Fruit fly (Drosophila melanogaster) whole organism, prepupa: ENCODE data around the gene Naam.

Experiments
- Blimp-1 ChIP-seq: fragments of 200-800 bp; sonication (Bioruptor generic); optimal IDR thresholded peaks from 3 replicates; lab custom pipeline; 2017; ENCODE audit warnings: missing biosample characterization, missing genetic modification characterization, mild to moderate bottlenecking, moderate library complexity, missing genetic modification reagents
- CG10631 ChIP-seq: fragments of 200-800 bp; sonication (Bioruptor generic); optimal IDR thresholded peaks from 2 replicates; lab custom pipeline; 2016; ENCODE audit warnings: missing biosample characterization, missing genetic modification characterization
- CG10669 ChIP-seq: fragments of 200-800 bp; sonication (Bioruptor generic); optimal IDR thresholded peaks from 3 replicates; lab custom pipeline; 2018; ENCODE audit warnings: missing biosample characterization, mild to moderate bottlenecking, missing genetic modification characterization, moderate library complexity
- CG11294 ChIP-seq: fragments of 200-800 bp; sonication (Bioruptor generic); IDR thresholded peaks from 2 replicates; pipeline ENCODE4 v1.3.6; 2022; ENCODE audit warnings: missing biosample characterization, missing genetic modification characterization
- CG11762 ChIP-seq: fragments of 200-800 bp; sonication (Bioruptor generic); optimal IDR thresholded peaks from 3 replicates; lab custom pipeline; 2016; ENCODE audit warnings: missing biosample characterization, missing genetic modification characterization; ENCODE audit not compliant: insufficient read depth
- CG11902 ChIP-seq: fragments of 200-800 bp; sonication (Bioruptor generic); optimal IDR thresholded peaks from 3 replicates; lab custom pipeline; 2016; ENCODE audit warnings: missing biosample characterization, missing genetic modification characterization
- CG15336 ChIP-seq: fragments of 200-800 bp; sonication (Bioruptor generic); IDR thresholded peaks from 2 replicates; pipeline ENCODE4 v1.3.6; 2022; ENCODE audit warnings: missing biosample characterization, missing genetic modification characterization
- CG1621 ChIP-seq: fragments of 200-800 bp; sonication (Bioruptor generic); optimal IDR thresholded peaks from 3 replicates; lab custom pipeline; 2018; ENCODE audit warnings: missing biosample characterization, mild to moderate bottlenecking, missing genetic modification characterization
- CG16779 ChIP-seq: fragments of 200-800 bp; sonication (Bioruptor generic); optimal IDR thresholded peaks from 3 replicates; lab custom pipeline; 2017; ENCODE audit warnings: missing biosample characterization, mild to moderate bottlenecking, missing genetic modification characterization
- CG3032 ChIP-seq: fragments of 200-800 bp; optimal IDR thresholded peaks from 2 replicates; lab custom pipeline; 2019; ENCODE audit warnings: missing biosample characterization, mild to moderate bottlenecking, missing genetic modification characterization, moderate library complexity
- CG31627 ChIP-seq: fragments of 200-800 bp; sonication (Bioruptor generic); optimal IDR thresholded peaks from 3 replicates; lab custom pipeline; 2016; ENCODE audit warnings: missing biosample characterization, missing genetic modification characterization
- CG32006 ChIP-seq: fragments of 200-800 bp; sonication (Bioruptor generic); optimal IDR thresholded peaks from 3 replicates; lab custom pipeline; 2017; ENCODE audit warnings: missing biosample characterization, mild to moderate bottlenecking, missing genetic modification characterization
- CG34406 ChIP-seq: fragments of 200-800 bp; sonication (Bioruptor generic); optimal IDR thresholded peaks from 3 replicates; lab custom pipeline; 2016; ENCODE audit warnings: missing biosample characterization, missing genetic modification characterization
- CG3919 ChIP-seq: fragments of 200-800 bp; sonication (Bioruptor generic); optimal IDR thresholded peaks from 3 replicates; lab custom pipeline; 2016; ENCODE audit warnings: missing biosample characterization, missing genetic modification characterization
- CG6276 ChIP-seq: fragments of 200-800 bp; sonication (Bioruptor generic); optimal IDR thresholded peaks from 2 replicates; lab custom pipeline; 2017; ENCODE audit warnings: missing biosample characterization, mild to moderate bottlenecking, missing genetic modification characterization
- CG6792 ChIP-seq: fragments of 200-800 bp; sonication (Bioruptor generic); optimal IDR thresholded peaks from 3 replicates; lab custom pipeline; 2016; ENCODE audit warnings: missing biosample characterization, missing genetic modification characterization
- CG6808 ChIP-seq: fragments of 200-800 bp; sonication (Bioruptor generic); optimal IDR thresholded peaks from 3 replicates; lab custom pipeline; 2017; ENCODE audit warnings: missing biosample characterization, missing genetic modification characterization, mild to moderate bottlenecking, moderate library complexity, missing genetic modification reagents
- CG6854 ChIP-seq: fragments of 200-800 bp; sonication (Bioruptor generic); optimal IDR thresholded peaks from 2 replicates; lab custom pipeline; 2017; ENCODE audit warnings: missing biosample characterization, mild to moderate bottlenecking, missing genetic modification characterization
- CG7368 ChIP-seq: fragments of 200-800 bp; sonication (Bioruptor generic); optimal IDR thresholded peaks from 3 replicates; lab custom pipeline; 2016; ENCODE audit warnings: missing biosample characterization, missing genetic modification characterization
- CG8319 ChIP-seq: fragments of 200-800 bp; sonication (Bioruptor generic); optimal IDR thresholded peaks from 3 replicates; lab custom pipeline; 2016; ENCODE audit warnings: missing biosample characterization, missing genetic modification characterization
- CG9139 ChIP-seq: fragments of 200-800 bp; sonication (Bioruptor generic); optimal IDR thresholded peaks from 3 replicates; lab custom pipeline; 2017; ENCODE audit warnings: missing biosample characterization, mild to moderate bottlenecking, missing genetic modification characterization
- Eip75B ChIP-seq: fragments of 200-800 bp; sonication (Bioruptor generic); optimal IDR thresholded peaks from 3 replicates; lab custom pipeline; 2016; ENCODE audit warnings: missing biosample characterization, missing genetic modification characterization
- Eip93F ChIP-seq: fragments of 200-800 bp; sonication (Bioruptor generic); optimal IDR thresholded peaks from 2 replicates; lab custom pipeline; 2016; ENCODE audit warnings: missing biosample characterization, mild to moderate bottlenecking, missing genetic modification characterization
- Ets21C ChIP-seq: fragments of 200-800 bp; sonication (Bioruptor generic); optimal IDR thresholded peaks from 3 replicates; lab custom pipeline; 2016; ENCODE audit warnings: missing biosample characterization, missing genetic modification characterization
- Ets96B ChIP-seq: fragments of 200-800 bp; optimal IDR thresholded peaks from 2 replicates; lab custom pipeline; 2019; ENCODE audit warnings: missing biosample characterization, mild to moderate bottlenecking, missing genetic modification characterization, moderate library complexity
- Gug ChIP-seq: fragments of 200-800 bp; sonication (Bioruptor generic); IDR thresholded peaks from 2 replicates; pipeline ENCODE4 v1.3.6; 2022; ENCODE audit warnings: missing biosample characterization, missing genetic modification characterization
- Hr39 ChIP-seq: fragments of 200-800 bp; sonication (Bioruptor generic); optimal IDR thresholded peaks from 2 replicates; lab custom pipeline; 2016; ENCODE audit warnings: missing biosample characterization, missing genetic modification characterization
- Hr4 ChIP-seq: fragments of 200-800 bp; sonication (Bioruptor generic); optimal IDR thresholded peaks from 3 replicates; lab custom pipeline; 2016; ENCODE audit warnings: missing biosample characterization, missing genetic modification characterization
- Lpt ChIP-seq: fragments of 200-800 bp; sonication (Bioruptor generic); optimal IDR thresholded peaks from 3 replicates; lab custom pipeline; 2016; ENCODE audit warnings: missing biosample characterization, missing genetic modification characterization
- Met ChIP-seq: fragments of 200-800 bp; sonication (Bioruptor generic); optimal IDR thresholded peaks from 3 replicates; lab custom pipeline; 2016; ENCODE audit warnings: missing biosample characterization, missing genetic modification characterization
- OdsH ChIP-seq: fragments of 200-800 bp; sonication (Bioruptor generic); optimal IDR thresholded peaks from 3 replicates; lab custom pipeline; 2016; ENCODE audit warnings: missing biosample characterization, missing genetic modification characterization
- Smox ChIP-seq: fragments of 200-800 bp; sonication (Bioruptor generic); optimal IDR thresholded peaks from 3 replicates; lab custom pipeline; 2016; ENCODE audit warnings: missing biosample characterization, missing genetic modification characterization
- Sox102F ChIP-seq: fragments of 200-800 bp; sonication (Bioruptor generic); optimal IDR thresholded peaks from 2 replicates; lab custom pipeline; 2016; ENCODE audit warnings: missing biosample characterization, mild to moderate bottlenecking, missing genetic modification characterization
- Sox14 ChIP-seq: fragments of 200-800 bp; sonication (Bioruptor generic); optimal IDR thresholded peaks from 3 replicates; lab custom pipeline; 2016; ENCODE audit warnings: missing biosample characterization, missing genetic modification characterization
- Sox15 ChIP-seq: fragments of 200-800 bp; sonication (Bioruptor generic); optimal IDR thresholded peaks from 3 replicates; lab custom pipeline; 2016; ENCODE audit warnings: missing biosample characterization, missing genetic modification characterization
- achi ChIP-seq: fragments of 200-800 bp; sonication (Bioruptor generic); optimal IDR thresholded peaks from 3 replicates; lab custom pipeline; 2016; ENCODE audit warnings: missing biosample characterization, missing genetic modification characterization
- cyc ChIP-seq: fragments of 200-800 bp; sonication (Bioruptor generic); optimal IDR thresholded peaks from 3 replicates; lab custom pipeline; 2016; ENCODE audit warnings: missing biosample characterization, missing genetic modification characterization
- dac ChIP-seq: fragments of 200-800 bp; sonication (Bioruptor generic); optimal IDR thresholded peaks from 2 replicates; lab custom pipeline; 2017; ENCODE audit warnings: missing biosample characterization, mild to moderate bottlenecking, missing genetic modification characterization
- dsx ChIP-seq: fragments of 200-800 bp; optimal IDR thresholded peaks from 3 replicates; lab custom pipeline; 2019; ENCODE audit warnings: missing biosample characterization, mild to moderate bottlenecking, missing genetic modification characterization, moderate library complexity; ENCODE audit not compliant: poor library complexity, severe bottlenecking
- esn ChIP-seq: fragments of 200-800 bp; sonication (Bioruptor generic); optimal IDR thresholded peaks from 2 replicates; lab custom pipeline; 2016; ENCODE audit warnings: missing biosample characterization, mild to moderate bottlenecking, missing genetic modification characterization, moderate library complexity
- fd85E ChIP-seq: fragments of 200-800 bp; sonication (Bioruptor generic); optimal IDR thresholded peaks from 3 replicates; lab custom pipeline; 2016; ENCODE audit warnings: missing biosample characterization, missing genetic modification characterization
- fkh ChIP-seq: fragments of 200-800 bp; sonication (Bioruptor generic); optimal IDR thresholded peaks from 3 replicates; lab custom pipeline; 2017; ENCODE audit warnings: missing biosample characterization, mild to moderate bottlenecking, missing genetic modification characterization, moderate library complexity
- lz ChIP-seq: fragments of 200-800 bp; sonication (Bioruptor generic); optimal IDR thresholded peaks from 3 replicates; lab custom pipeline; 2016; ENCODE audit warnings: missing biosample characterization, missing genetic modification characterization
- net ChIP-seq: fragments of 200-800 bp; sonication (Bioruptor generic); optimal IDR thresholded peaks from 3 replicates; lab custom pipeline; 2016; ENCODE audit warnings: missing biosample characterization, missing genetic modification characterization
- pdm3 ChIP-seq: fragments of 200-800 bp; sonication (Bioruptor generic); optimal IDR thresholded peaks from 3 replicates; lab custom pipeline; 2016; ENCODE audit warnings: missing biosample characterization, missing genetic modification characterization
- salr ChIP-seq, 2 experiments: fragments of 200-800 bp; sonication (Bioruptor generic); optimal IDR thresholded peaks; 3 replicates each; lab custom pipeline; 2016 to 2018; ENCODE audit warnings: missing biosample characterization in 2 of 2, missing genetic modification characterization in 2 of 2, mild to moderate bottlenecking in 1 of 2
- spab ChIP-seq: fragments of 200-800 bp; sonication (Bioruptor generic); optimal IDR thresholded peaks from 2 replicates; lab custom pipeline; 2017; ENCODE audit warnings: missing biosample characterization, mild to moderate bottlenecking, missing genetic modification characterization, missing genetic modification reagents
- ss ChIP-seq, 2 experiments: fragments of 200-800 bp; sonication (Bioruptor generic); optimal IDR thresholded peaks; 2 replicates in 1 of 2; 3 replicates in 1 of 2; lab custom pipeline; 2017 to 2018; ENCODE audit warnings: mild to moderate bottlenecking in 2 of 2, missing biosample characterization in 2 of 2, missing genetic modification characterization in 2 of 2, moderate library complexity in 1 of 2
- svp ChIP-seq: fragments of 200-800 bp; sonication (Bioruptor generic); peaks from one replicate; lab custom pipeline; 2016; ENCODE audit warnings: missing biosample characterization, missing genetic modification characterization
- topi ChIP-seq: fragments of 200-800 bp; sonication (Bioruptor generic); optimal IDR thresholded peaks from 3 replicates; lab custom pipeline; 2016; ENCODE audit warnings: missing biosample characterization, missing genetic modification characterization
- vri ChIP-seq: fragments of 200-800 bp; sonication (Bioruptor generic); optimal IDR thresholded peaks from 3 replicates; lab custom pipeline; 2016; ENCODE audit warnings: missing biosample characterization, mild to moderate bottlenecking, missing genetic modification characterization

Gene Naam

DNA sequence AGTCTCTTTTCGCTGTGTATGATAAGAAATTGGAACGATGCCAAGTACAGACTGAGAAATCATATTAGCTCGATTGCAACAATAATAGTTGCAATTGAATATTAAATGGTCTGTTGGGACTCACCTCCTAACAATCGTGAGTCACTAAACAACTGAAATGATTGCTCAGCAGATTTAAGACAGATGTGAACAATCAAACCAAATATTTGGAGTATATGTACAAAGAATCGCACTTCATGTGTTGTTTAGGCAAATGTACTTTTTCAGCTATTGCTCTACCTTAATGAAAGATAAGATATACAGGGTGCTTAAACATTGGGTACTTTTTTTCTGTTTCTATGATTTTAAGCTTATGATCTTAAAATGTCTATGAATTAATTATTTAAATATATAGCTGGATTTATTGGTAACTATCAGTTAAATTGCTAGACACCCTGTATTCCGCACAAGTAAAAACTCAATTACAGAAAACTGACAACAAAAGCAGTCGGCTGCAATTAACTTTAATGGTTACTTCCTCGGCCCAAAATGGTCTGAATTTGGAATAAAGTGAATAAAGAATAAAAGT lies 29.7 kb upstream of the Naam start:
- peak; percentile 70 for TF ChIP-seq CG7368 (GFP tag; lab: Kevin White, UChicago)
- TF ChIP-seq CG6276 (GFP tag; lab: Kevin White, UChicago): peak; percentile 86
- TF ChIP-seq ss (GFP tag; optimal IDR thresholded peaks at IDR 0.05; lab: Kevin White, UChicago): peak; percentile 40 to 66
- peak; percentile 78 for TF ChIP-seq CG11294 (GFP tag; lab: Robert Waterston, UW)
- TF ChIP-seq cyc (GFP tag; lab: Kevin White, UChicago): peak; percentile 71
- peak; percentile 86 for TF ChIP-seq svp (GFP tag; lab: Kevin White, UChicago)
- peak; percentile 60 for TF ChIP-seq Sox15
- TF ChIP-seq CG32006 (GFP tag; lab: Kevin White, UChicago): peak; percentile 82
- peak; percentile 45 for TF ChIP-seq CG8319 (GFP tag; lab: Kevin White, UChicago)
- TF ChIP-seq Ets21C (GFP tag; lab: Kevin White, UChicago): peak; percentile 46
- peak; percentile 86 for TF ChIP-seq Hr4 (GFP tag; lab: Kevin White, UChicago)
- TF ChIP-seq CG3919: peak; percentile 85
- TF ChIP-seq Ets96B (tag; lab: Kevin White, UChicago): peak; percentile 72
- peak; percentile 61 for TF ChIP-seq Blimp-1 (GFP tag; lab: Kevin White, UChicago)
- TF ChIP-seq CG1621 (tag; lab: Kevin White, UChicago): peak; percentile 59
- peak; percentile 80 for TF ChIP-seq OdsH (GFP tag; lab: Kevin White, UChicago)
- TF ChIP-seq CG31627 (GFP tag; lab: Kevin White, UChicago): peak; percentile 62
- TF ChIP-seq lz (GFP tag; lab: Kevin White, UChicago): peak; percentile 71
- peak; percentile 50 for TF ChIP-seq CG16779 (tag; lab: Kevin White, UChicago)
- peak; percentile 78 for TF ChIP-seq net (GFP tag; lab: Kevin White, UChicago)
- peak; percentile 55 for TF ChIP-seq dsx (GFP tag; lab: Kevin White, UChicago)
- peak; percentile 59 for TF ChIP-seq Sox14 (GFP tag; lab: Kevin White, UChicago)
- TF ChIP-seq spab (GFP tag; lab: Kevin White, UChicago): peak; percentile 54
- TF ChIP-seq Lpt: peak; percentile 73
- TF ChIP-seq CG15336 (GFP tag; lab: Robert Waterston, UW): peak; percentile 95
- TF ChIP-seq CG10631 (GFP tag; lab: Kevin White, UChicago): peak; percentile 80
- TF ChIP-seq Eip93F (GFP tag; lab: Kevin White, UChicago): peak; percentile 52
- TF ChIP-seq CG6854 (GFP tag; lab: Kevin White, UChicago): no peak
- TF ChIP-seq CG34406 (GFP tag; lab: Kevin White, UChicago): peak; percentile 82
- peak; percentile 73 for TF ChIP-seq fkh (GFP tag; lab: Kevin White, UChicago)
- TF ChIP-seq achi: peak; percentile 76
- peak in 1 of 2 experiments; percentile 80 for TF ChIP-seq salr (GFP tag; optimal IDR thresholded peaks at IDR 0.05; lab: Kevin White, UChicago)
- TF ChIP-seq esn (GFP tag; lab: Kevin White, UChicago): peak; percentile 85
- TF ChIP-seq topi (GFP tag; lab: Kevin White, UChicago): peak; percentile 77
- peak; percentile 49 for TF ChIP-seq CG11902 (GFP tag; lab: Kevin White, UChicago)
- peak; percentile 64 for TF ChIP-seq CG6808 (GFP tag; lab: Kevin White, UChicago)
- peak; percentile 77 for TF ChIP-seq Smox (GFP tag; lab: Kevin White, UChicago)
- peak; percentile 77 for TF ChIP-seq pdm3
- TF ChIP-seq CG6792: peak; percentile 73
- peak; percentile 55 for TF ChIP-seq dac
- TF ChIP-seq Eip75B (GFP tag; lab: Kevin White, UChicago): peak; percentile 79
- peak; percentile 35 for TF ChIP-seq Hr39 (GFP tag; lab: Kevin White, UChicago)
- peak; percentile 55 for TF ChIP-seq CG11762 (GFP tag; lab: Kevin White, UChicago)
- TF ChIP-seq CG10669 (GFP tag; lab: Kevin White, UChicago): peak; percentile 66
- peak; percentile 47 for TF ChIP-seq CG9139 (GFP tag; lab: Kevin White, UChicago)
- peak; percentile 79 for TF ChIP-seq vri
- TF ChIP-seq Gug (GFP tag; lab: Robert Waterston, UW): peak; percentile 90
- TF ChIP-seq Sox102F: peak; percentile 73
- TF ChIP-seq Met (GFP tag; lab: Kevin White, UChicago): peak; percentile 79
- peak; percentile 36 for TF ChIP-seq fd85E (GFP tag; lab: Kevin White, UChicago)
- TF ChIP-seq CG3032 (tag; lab: Kevin White, UChicago): peak; percentile 74
